Fruit fly (Drosophila melanogaster) whole organism, embryonic: ENCODE results near the gene CG1273.
A peak's percentile ranks its signal among the peaks of the same experiment; 100 is the strongest.

Experiments used
- BEAF-32 ChIP-seq: fragments of 200-800 bp; sonication (Bioruptor generic); optimal IDR thresholded peaks from 3 replicates; lab custom pipeline; 2017; ENCODE audit warnings: missing biosample characterization, missing genetic modification characterization, mild to moderate bottlenecking, moderate library complexity, missing genetic modification reagents
- CG10366 ChIP-seq: fragments of 200-800 bp; sonication (Bioruptor generic); IDR thresholded peaks from 2 replicates; pipeline ENCODE4 v1.3.6; 2022; ENCODE audit warnings: missing biosample characterization, missing genetic modification characterization
- CG10462 ChIP-seq: fragments of 200-800 bp; sonication (Bioruptor generic); optimal IDR thresholded peaks from 2 replicates; lab custom pipeline; 2016; ENCODE audit warnings: missing biosample characterization, missing genetic modification characterization
- CG11085 ChIP-seq: fragments of 200-800 bp; sonication (Bioruptor generic); IDR thresholded peaks from 2 replicates; pipeline ENCODE4 v1.3.6; 2022; ENCODE audit warnings: missing biosample characterization, missing genetic modification characterization
- CG11398 ChIP-seq: fragments of 200-800 bp; sonication (Bioruptor generic); optimal IDR thresholded peaks from 2 replicates; lab custom pipeline; 2016; ENCODE audit warnings: missing biosample characterization, missing genetic modification characterization
- CG15073 ChIP-seq: fragments of 200-800 bp; sonication (Bioruptor generic); optimal IDR thresholded peaks from 2 replicates; lab custom pipeline; 2016; ENCODE audit warnings: missing biosample characterization, missing genetic modification characterization
- CG15479 ChIP-seq: fragments of 200-800 bp; sonication (Bioruptor generic); optimal IDR thresholded peaks from 3 replicates; lab custom pipeline; 2019; ENCODE audit warnings: missing biosample characterization, mild to moderate bottlenecking, missing genetic modification characterization, moderate library complexity
- CG16813 ChIP-seq: fragments of 200-800 bp; sonication (Bioruptor generic); IDR thresholded peaks from 3 replicates; pipeline ENCODE4 v1.3.6; 2022; ENCODE audit warnings: missing biosample characterization, missing genetic modification characterization; ENCODE audit not compliant: partially characterized antibody
- CG2889 ChIP-seq: fragments of 200-800 bp; sonication (Bioruptor generic); IDR thresholded peaks from 3 replicates; pipeline ENCODE4 v1.3.6; 2022; ENCODE audit warnings: missing biosample characterization, missing genetic modification characterization
- CG33213 ChIP-seq: fragments of 200-800 bp; sonication (Bioruptor generic); optimal IDR thresholded peaks from 3 replicates; lab custom pipeline; 2016; ENCODE audit warnings: missing biosample characterization, missing genetic modification characterization
- CG4282 ChIP-seq: fragments of 200-800 bp; sonication (Bioruptor generic); optimal IDR thresholded peaks from 2 replicates; lab custom pipeline; 2016; ENCODE audit warnings: missing biosample characterization, missing genetic modification characterization
- CG4820 ChIP-seq: fragments of 200-800 bp; sonication (Bioruptor generic); optimal IDR thresholded peaks from 3 replicates; lab custom pipeline; 2016; ENCODE audit warnings: missing biosample characterization, missing genetic modification characterization
- CG6272 ChIP-seq: fragments of 200-800 bp; sonication (Bioruptor generic); IDR thresholded peaks from 2 replicates; pipeline ENCODE4 v1.3.6; 2022; ENCODE audit warnings: missing biosample characterization, missing genetic modification characterization
- CG6654 ChIP-seq: fragments of 200-800 bp; sonication (Bioruptor generic); optimal IDR thresholded peaks from 2 replicates; lab custom pipeline; 2017; ENCODE audit warnings: missing biosample characterization, mild to moderate bottlenecking, missing genetic modification characterization
- CG7372 ChIP-seq: fragments of 200-800 bp; sonication (Bioruptor generic); IDR thresholded peaks from 2 replicates; pipeline ENCODE4 v1.3.6; 2022; ENCODE audit warnings: missing biosample characterization, missing genetic modification characterization
- CG7987 ChIP-seq: fragments of 200-800 bp; sonication (Bioruptor generic); optimal IDR thresholded peaks from 2 replicates; lab custom pipeline; 2018; ENCODE audit warnings: missing biosample characterization, mild to moderate bottlenecking, missing genetic modification characterization, moderate library complexity
- CG8388 ChIP-seq: fragments of 200-800 bp; sonication (Bioruptor generic); optimal IDR thresholded peaks from 2 replicates; lab custom pipeline; 2019; ENCODE audit warnings: missing biosample characterization, mild to moderate bottlenecking, missing genetic modification characterization, moderate library complexity
- CG9437 ChIP-seq: fragments of 200-800 bp; sonication (Bioruptor generic); optimal IDR thresholded peaks from 2 replicates; lab custom pipeline; 2018; ENCODE audit warnings: missing biosample characterization, mild to moderate bottlenecking, missing genetic modification characterization
- Dip2 ChIP-seq: fragments of 200-800 bp; sonication (Bioruptor generic); IDR thresholded peaks from 2 replicates; pipeline ENCODE4 v1.3.6; 2022; ENCODE audit warnings: missing biosample characterization, missing genetic modification characterization
- Dll ChIP-seq: fragments of 200-800 bp; sonication (Bioruptor generic); IDR thresholded peaks from 4 replicates; pipeline ENCODE4 v1.3.6; 2022; ENCODE audit warnings: missing biosample characterization, missing genetic modification characterization; ENCODE audit not compliant: partially characterized antibody
- Lhr ChIP-seq: fragments of 200-800 bp; sonication (Bioruptor generic); optimal IDR thresholded peaks from 3 replicates; lab custom pipeline; 2017; ENCODE audit warnings: mild to moderate bottlenecking, missing biosample characterization, missing genetic modification reagents, missing genetic modification characterization
- NC2α ChIP-seq: fragments of 200-800 bp; sonication (Bioruptor generic); optimal IDR thresholded peaks from 2 replicates; lab custom pipeline; 2016; ENCODE audit warnings: missing biosample characterization, missing genetic modification characterization
- PHDP ChIP-seq: fragments of 200-800 bp; sonication (Bioruptor generic); optimal IDR thresholded peaks from 3 replicates; lab custom pipeline; 2018; ENCODE audit warnings: missing biosample characterization, mild to moderate bottlenecking, missing genetic modification characterization, moderate library complexity
- Six4 ChIP-seq: fragments of 200-800 bp; sonication (Bioruptor generic); optimal IDR thresholded peaks from 2 replicates; lab custom pipeline; 2016; ENCODE audit warnings: missing biosample characterization, missing genetic modification characterization
- Sox102F ChIP-seq: fragments of 200-800 bp; sonication (Bioruptor generic); optimal IDR thresholded peaks from 2 replicates; lab custom pipeline; 2018; ENCODE audit warnings: missing biosample characterization, mild to moderate bottlenecking, missing genetic modification characterization, moderate library complexity
- Tbp ChIP-seq: fragments of >200 bp; optimal IDR thresholded peaks from 2 replicates; lab custom pipeline; 2018; ENCODE audit warnings: missing biosample characterization, missing genetic modification characterization
- ac ChIP-seq: fragments of 200-800 bp; sonication (Bioruptor generic); optimal IDR thresholded peaks from 3 replicates; lab custom pipeline; 2017; ENCODE audit warnings: missing biosample characterization, mild to moderate bottlenecking, missing genetic modification characterization
- al ChIP-seq: fragments of 200-800 bp; sonication (Bioruptor generic); IDR thresholded peaks from 2 replicates; pipeline ENCODE4 v1.3.6; 2022; ENCODE audit warnings: missing biosample characterization, missing genetic modification characterization
- caup ChIP-seq: fragments of 200-800 bp; sonication (Bioruptor generic); optimal IDR thresholded peaks from 3 replicates; lab custom pipeline; 2017; ENCODE audit warnings: missing biosample characterization, mild to moderate bottlenecking, missing genetic modification characterization, moderate library complexity; ENCODE audit not compliant: severe bottlenecking
- en ChIP-seq: fragments of 200-800 bp; sonication (Bioruptor generic); optimal IDR thresholded peaks from 2 replicates; lab custom pipeline; 2016; ENCODE audit warnings: missing biosample characterization, missing genetic modification characterization
- ham ChIP-seq: fragments of 200-800 bp; sonication (Bioruptor generic); IDR thresholded peaks from 2 replicates; pipeline ENCODE4 v1.3.6; 2022; ENCODE audit warnings: missing biosample characterization, missing genetic modification characterization
- hkb ChIP-seq, 2 experiments: fragments of 200-800 bp in 1 of 2; fragments of >200 bp in 1 of 2; sonication (Bioruptor generic) in 1 of 2; IDR thresholded peaks in 1 of 2; optimal IDR thresholded peaks in 1 of 2; 2 replicates each; pipeline versions ENCODE4 v1.3.6 to Lab custom; 2017 to 2022; ENCODE audit warnings: missing biosample characterization in 1 of 2, missing genetic modification characterization in 1 of 2
- inv ChIP-seq: fragments of 200-800 bp; sonication (Bioruptor generic); IDR thresholded peaks from 2 replicates; pipeline ENCODE4 v1.3.6; 2022; ENCODE audit warnings: missing biosample characterization, missing genetic modification characterization; ENCODE audit not compliant: partially characterized antibody
- jing ChIP-seq: fragments of 200-800 bp; sonication (Bioruptor generic); optimal IDR thresholded peaks from 2 replicates; lab custom pipeline; 2018; ENCODE audit warnings: missing biosample characterization, mild to moderate bottlenecking, missing genetic modification characterization
- ken ChIP-seq: fragments of 200-800 bp; sonication (Bioruptor generic); IDR thresholded peaks from 3 replicates; pipeline ENCODE4 v1.3.6; 2022; ENCODE audit warnings: missing biosample characterization, missing genetic modification characterization
- lilli ChIP-seq: fragments of 200-800 bp; sonication (Bioruptor generic); optimal IDR thresholded peaks from 3 replicates; lab custom pipeline; 2016; ENCODE audit warnings: missing biosample characterization, missing genetic modification characterization
- lola ChIP-seq, 3 experiments: fragments of >200 bp in 2 of 3; fragments of 200-800 bp in 1 of 3; sonication (Bioruptor generic) in 1 of 3; optimal IDR thresholded peaks; 2 replicates each; lab custom pipeline; 2017 to 2019; ENCODE audit warnings: missing biosample characterization in 3 of 3, missing genetic modification characterization in 3 of 3, mild to moderate bottlenecking in 1 of 3, moderate library complexity in 1 of 3
- nom ChIP-seq: fragments of 200-800 bp; sonication (Bioruptor generic); optimal IDR thresholded peaks from 2 replicates; lab custom pipeline; 2017; ENCODE audit warnings: missing biosample characterization, missing genetic modification characterization, mild to moderate bottlenecking, moderate library complexity, missing genetic modification reagents
- oc ChIP-seq: fragments of 200-800 bp; sonication (Bioruptor generic); optimal IDR thresholded peaks from 2 replicates; lab custom pipeline; 2018; ENCODE audit warnings: missing biosample characterization, mild to moderate bottlenecking, missing genetic modification characterization, moderate library complexity
- pan ChIP-seq, 4 experiments: fragments of >200 bp in 3 of 4; fragments of 200-800 bp in 1 of 4; sonication (Bioruptor generic) in 1 of 4; optimal IDR thresholded peaks in 3 of 4; IDR thresholded peaks in 1 of 4; 2 replicates each; pipeline versions ENCODE4 v1.3.6 to Lab custom; 2017 to 2022; ENCODE audit warnings: missing biosample characterization in 2 of 4, missing genetic modification characterization in 2 of 4, mixed read lengths in 1 of 4
- pzg ChIP-seq: fragments of 200-800 bp; sonication (Bioruptor generic); optimal IDR thresholded peaks from 3 replicates; lab custom pipeline; 2018; ENCODE audit warnings: missing biosample characterization, mild to moderate bottlenecking, missing genetic modification characterization, moderate library complexity
- salm ChIP-seq: fragments of 200-800 bp; sonication (Bioruptor generic); optimal IDR thresholded peaks from 2 replicates; lab custom pipeline; 2018; ENCODE audit warnings: missing biosample characterization, mild to moderate bottlenecking, missing genetic modification characterization
- sens-2 ChIP-seq: fragments of 200-800 bp; sonication (Bioruptor generic); IDR thresholded peaks from 2 replicates; pipeline ENCODE4 v1.3.6; 2022; ENCODE audit warnings: missing biosample characterization, missing genetic modification characterization
- sim ChIP-seq: fragments of 200-800 bp; sonication (Bioruptor generic); IDR thresholded peaks from 2 replicates; pipeline ENCODE4 v1.3.6; 2022; ENCODE audit warnings: missing biosample characterization, missing genetic modification characterization
- wdn ChIP-seq: fragments of 200-800 bp; sonication (Bioruptor generic); IDR thresholded peaks from 2 replicates; pipeline ENCODE4 v1.3.6; 2022; ENCODE audit warnings: missing biosample characterization, missing genetic modification characterization
- z ChIP-seq: fragments of 200-800 bp; sonication (Bioruptor generic); IDR thresholded peaks from 3 replicates; pipeline ENCODE4 v1.3.6; 2022; ENCODE audit warnings: missing biosample characterization, missing genetic modification characterization

CG1273 gene

DNA sequence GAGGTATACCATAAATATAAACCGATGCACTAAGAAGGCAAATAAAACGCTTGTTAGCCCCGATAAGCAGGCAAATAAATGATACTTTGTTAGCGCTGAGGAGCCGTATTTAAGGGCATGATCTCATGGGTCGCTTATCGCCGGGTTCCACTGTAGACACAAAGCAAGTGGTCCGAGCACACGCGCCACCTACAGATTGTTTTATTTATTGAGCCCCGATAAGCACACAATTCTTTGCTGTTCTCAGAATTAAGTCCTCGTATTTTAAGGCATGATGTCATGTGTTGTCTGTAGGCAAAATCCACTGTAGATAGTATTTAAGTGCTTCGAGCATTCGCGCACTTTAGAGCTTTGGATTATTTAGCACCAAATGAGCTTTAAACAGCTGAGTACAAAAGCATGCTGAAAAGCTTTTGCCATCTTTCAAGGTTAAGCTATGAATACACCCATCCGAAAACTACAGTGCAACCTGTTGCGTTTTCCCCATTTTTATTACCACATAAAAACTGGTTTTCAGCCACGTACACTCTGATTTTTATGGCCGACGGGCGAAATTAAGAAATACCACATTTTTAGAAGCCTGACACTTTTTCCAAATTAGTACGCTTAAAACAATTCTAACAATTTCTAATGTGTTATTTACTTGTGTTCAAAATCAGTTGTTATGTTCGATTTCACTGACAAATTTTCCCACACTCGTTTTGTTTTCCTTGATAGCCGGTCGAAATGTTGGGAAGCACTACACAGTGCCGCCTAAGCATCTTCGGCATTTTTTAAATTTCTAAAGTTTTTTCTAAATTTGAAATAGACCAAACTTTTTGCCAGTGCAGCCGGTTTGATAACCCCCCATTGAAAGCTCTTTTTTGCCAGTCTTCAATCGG lies 23.8 kb upstream of the CG1273 start, which contains the start of gene Sqor (continued):
- TF ChIP-seq CG8388 (GFP tag; lab: Kevin White, UChicago) (peak; percentile 68), CG15073 (GFP tag; lab: Kevin White, UChicago) (peak; percentile 49), PHDP (tag; lab: Kevin White, UChicago) (peak; percentile 89), Tbp (GFP tag; lab: Kevin White, UChicago) (no peak), inv (GFP tag; lab: Robert Waterston, UW) (no peak), CG6272 (GFP tag; lab: Robert Waterston, UW) (peak; percentile 62), lilli (GFP tag; lab: Kevin White, UChicago) (peak; percentile 89), CG2889 (GFP tag; lab: Robert Waterston, UW) (peak; percentile 58; the same call in 2 of the 3 replicates), NC2α (peak; percentile 52), jing (peak; percentile 75), CG7987 (GFP tag; lab: Kevin White, UChicago) (peak; percentile 76), pan (optimal IDR thresholded peaks at IDR 0.05; lab: Kevin White, UChicago) (no peak), pan (GFP tag; optimal IDR thresholded peaks at IDR 0.05 in 1 of 2, IDR thresholded peaks at IDR 0.05 in 1 of 2) (peak in 1 of 2 experiments; percentile 82), CG9437 (GFP tag; lab: Kevin White, UChicago) (peak; percentile 85), CG4820 (GFP tag; lab: Kevin White, UChicago) (peak; percentile 48), wdn (GFP tag; lab: Robert Waterston, UW) (peak; percentile 70), CG6654 (GFP tag; lab: Kevin White, UChicago) (peak; percentile 58), Six4 (GFP tag; lab: Kevin White, UChicago) (peak; percentile 32), CG11398 (GFP tag; lab: Kevin White, UChicago) (peak; percentile 72), hkb (optimal IDR thresholded peaks at IDR 0.05; lab: Kevin White, UChicago) (no peak), hkb (GFP tag; IDR thresholded peaks at IDR 0.05; lab: Robert Waterston, UW) (peak; percentile 85), sens-2 (GFP tag; lab: Robert Waterston, UW) (peak; percentile 37; the same call in 1 of the 2 replicates), z (GFP tag; lab: Robert Waterston, UW) (no peak), CG11085 (no peak; the same call in 1 of the 2 replicates), pzg (GFP tag; lab: Kevin White, UChicago) (peak; percentile 25), ham (GFP tag; lab: Robert Waterston, UW) (peak; percentile 70; the same call in 1 of the 2 replicates), CG15479 (GFP tag; lab: Kevin White, UChicago) (no peak), al (GFP tag; lab: Robert Waterston, UW) (peak; percentile 83), sim (GFP tag; lab: Robert Waterston, UW) (0 out of 2 replicates have a peak, but pooled peaks have one; percentile 26), Lhr (peak; percentile 28), CG4282 (GFP tag; lab: Kevin White, UChicago) (peak; percentile 80), lola (GFP tag; optimal IDR thresholded peaks at IDR 0.05; lab: Kevin White, UChicago) (peak in 1 of 3 experiments; percentile 64), caup (GFP tag; lab: Kevin White, UChicago) (peak; percentile 87), CG7372 (peak; percentile 60), ac (GFP tag; lab: Kevin White, UChicago) (no peak), Dll (GFP tag; lab: Robert Waterston, UW) (no peak), CG16813 (GFP tag; lab: Robert Waterston, UW) (no peak), CG10462 (GFP tag; lab: Kevin White, UChicago) (peak; percentile 78), ken (peak; percentile 57), CG33213 (GFP tag; lab: Kevin White, UChicago) (peak; percentile 79), nom (GFP tag; lab: Kevin White, UChicago) (peak; percentile 91), Sox102F (peak; percentile 89), en (GFP tag; lab: Kevin White, UChicago) (peak; percentile 75), Dip2 (GFP tag; lab: Robert Waterston, UW) (peak; percentile 35; the same call in 1 of the 2 replicates), oc (peak; percentile 83), CG10366 (peak; percentile 82), salm (tag; lab: Kevin White, UChicago) (peak; percentile 77), BEAF-32 (GFP tag; lab: Kevin White, UChicago) (no peak)
